Fruit fly (Drosophila melanogaster): ENCODE measurements around the gene CG42327.

CG42327 gene

DNA sequence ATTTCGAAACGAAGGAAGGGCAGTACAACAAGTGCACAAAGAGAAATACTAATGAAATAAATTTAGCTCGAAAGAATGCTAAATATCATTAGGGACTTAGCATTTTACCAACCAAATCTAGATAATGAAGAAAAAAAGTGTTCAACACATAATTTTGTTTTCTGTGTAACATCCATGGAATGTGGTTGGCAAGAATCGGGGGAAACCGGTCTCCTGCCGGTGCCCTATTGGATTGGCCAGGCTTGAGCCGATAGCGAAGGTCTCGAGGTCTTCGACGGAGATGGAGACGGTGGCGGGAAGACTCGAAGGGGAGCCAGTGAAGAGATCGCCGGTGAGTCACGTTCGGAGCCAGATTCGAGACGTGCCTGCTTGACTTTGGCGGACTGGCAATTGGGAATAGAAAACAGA lies 1.8 kb downstream of the CG42327 start (continued):
- no peak for TF ChIP-seq hth (optimal IDR thresholded peaks at IDR 0.05)
- no peak for TF ChIP-seq gce (GFP tag; IDR thresholded peaks at IDR 0.05)
- no peak for TF ChIP-seq en (GFP tag; optimal IDR thresholded peaks at IDR 0.05)
- TF ChIP-seq grau (tag; optimal IDR thresholded peaks at IDR 0.05) = peak; percentile 47
- TF ChIP-seq CG43689 (GFP tag; IDR thresholded peaks at IDR 0.05) = no peak
- TF ChIP-seq Med (GFP tag) = peak; percentile 81
- TF ChIP-seq CG32767 (GFP tag; IDR thresholded peaks at IDR 0.05) = no peak
- TF ChIP-seq CG1233 (GFP tag; optimal IDR thresholded peaks at IDR 0.05) = no peak
- no peak for TF ChIP-seq CG9797 (GFP tag; optimal IDR thresholded peaks at IDR 0.05)
- no peak for TF ChIP-seq CG34422 (GFP tag; IDR thresholded peaks at IDR 0.05)
- peak; percentile 1 for TF ChIP-seq scrt (GFP tag; optimal IDR thresholded peaks at IDR 0.05)
- no peak for TF ChIP-seq CG4360 (GFP tag; IDR thresholded peaks at IDR 0.05)
- TF ChIP-seq exex (tag; optimal IDR thresholded peaks at IDR 0.05) = no peak
- TF ChIP-seq CG3163 (GFP tag; optimal IDR thresholded peaks at IDR 0.05) = no peak
- peak; percentile 40 for TF ChIP-seq Hmr (GFP tag; optimal IDR thresholded peaks at IDR 0.05)
- no peak for TF ChIP-seq CG5245 (GFP tag; optimal IDR thresholded peaks at IDR 0.05)
- TF ChIP-seq CG42726 (GFP tag; IDR thresholded peaks at IDR 0.05; ENCODE audit: partially characterized antibody) = no peak
- TF ChIP-seq CG16815 (GFP tag; optimal IDR thresholded peaks at IDR 0.05) = no peak
- TF ChIP-seq schlank (tag; optimal IDR thresholded peaks at IDR 0.05) = no peak
- TF ChIP-seq crol (GFP tag; IDR thresholded peaks at IDR 0.05) = no peak
- TF ChIP-seq danr (GFP tag; IDR thresholded peaks at IDR 0.05) = no peak
- TF ChIP-seq Meics (GFP tag; optimal IDR thresholded peaks at IDR 0.05) = peak; percentile 50
- no peak for TF ChIP-seq eyg (GFP tag; optimal IDR thresholded peaks at IDR 0.05)
- no peak for TF ChIP-seq Nf-YA (GFP tag; IDR thresholded peaks at IDR 0.05)
- no peak for TF ChIP-seq CG6654 (GFP tag; optimal IDR thresholded peaks at IDR 0.05)
- TF ChIP-seq vfl (GFP tag; optimal IDR thresholded peaks at IDR 0.05) = peak; percentile 38
- TF ChIP-seq fru (optimal IDR thresholded peaks at IDR 0.05) = no peak
- TF ChIP-seq CG6254 (GFP tag; optimal IDR thresholded peaks at IDR 0.05) = no peak
- TF ChIP-seq CG2875 (GFP tag; optimal IDR thresholded peaks at IDR 0.05) = no peak
- peak; percentile 46 for TF ChIP-seq Nf-YB (GFP tag; optimal IDR thresholded peaks at IDR 0.05)
- no peak for TF ChIP-seq Tbp (GFP tag; optimal IDR thresholded peaks at IDR 0.05)
- peak; percentile 84 for TF ChIP-seq zf30C (GFP tag; optimal IDR thresholded peaks at IDR 0.05)
- TF ChIP-seq CrebB (tag; optimal IDR thresholded peaks at IDR 0.05) = no peak
- TF ChIP-seq D (optimal IDR thresholded peaks at IDR 0.05) = no peak
- no peak for TF ChIP-seq D (GFP tag; optimal IDR thresholded peaks at IDR 0.05)
- peak; percentile 4 for TF ChIP-seq CG14710 (tag; optimal IDR thresholded peaks at IDR 0.05)
- TF ChIP-seq CG2129 (GFP tag; IDR thresholded peaks at IDR 0.05; ENCODE audit: partially characterized antibody) = no peak
- no peak for TF ChIP-seq CG11560 (tag; IDR thresholded peaks at IDR 0.05)
- no peak for TF ChIP-seq Hmx (GFP tag; optimal IDR thresholded peaks at IDR 0.05)
- TF ChIP-seq CG13123 (GFP tag; optimal IDR thresholded peaks at IDR 0.05) = no peak
- TF ChIP-seq gt (GFP tag; IDR thresholded peaks at IDR 0.05) = no peak
- peak; percentile 31 for TF ChIP-seq gcm (GFP tag; optimal IDR thresholded peaks at IDR 0.05)
- no peak for TF ChIP-seq Elba2 (GFP tag; optimal IDR thresholded peaks at IDR 0.05)

DNA sequence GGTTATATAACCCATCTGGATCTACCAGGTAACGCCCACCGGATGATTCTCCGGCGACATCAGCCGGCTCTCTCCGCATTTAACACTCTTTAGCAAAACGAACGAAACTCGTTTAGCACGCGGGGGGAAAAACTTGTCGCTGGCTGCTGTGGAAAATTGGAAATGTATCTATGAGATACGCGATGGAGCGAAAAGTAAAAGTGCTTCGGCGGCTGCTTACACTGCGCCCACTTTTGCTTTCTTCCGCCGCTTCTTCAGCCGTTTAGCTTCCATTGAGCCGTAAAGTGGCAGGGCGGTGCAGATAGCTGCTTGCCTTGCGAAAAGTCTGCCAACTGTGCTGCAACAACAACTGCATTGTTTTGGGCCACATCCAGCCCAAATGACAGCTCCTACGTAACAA lies 5.2 kb downstream of the CG42327 start:
- TF ChIP-seq Stat92E (GFP tag; optimal IDR thresholded peaks at IDR 0.05) (no peak), CG2199 (GFP tag; IDR thresholded peaks at IDR 0.05) (0 out of 3 replicates have a peak, but pooled peaks have one; percentile 10), sna (GFP tag; IDR thresholded peaks at IDR 0.05; ENCODE audit: partially characterized antibody) (0 out of 2 replicates have a peak, but pooled peaks have one; percentile 16), cg (GFP tag; optimal IDR thresholded peaks at IDR 0.05) (no peak), Blimp-1 (GFP tag; optimal IDR thresholded peaks at IDR 0.05) (peak; percentile 98), Lim3 (GFP tag; IDR thresholded peaks at IDR 0.05) (no peak), Pdp1 (GFP tag; optimal IDR thresholded peaks at IDR 0.05) (peak in 1 of 2 experiments; percentile 80)
